Fruit fly (Drosophila melanogaster) whole organism, embryonic: Measurements from ENCODE around the gene CG10984.
A peak's percentile ranks its signal among the peaks of the same experiment; 100 is the strongest.

Experiments used
- Ada2b ChIP-seq: fragments of 200-800 bp; sonication (Bioruptor generic); IDR thresholded peaks from 2 replicates; pipeline ENCODE4 v1.3.6; 2022; ENCODE audit warnings: missing biosample characterization, missing genetic modification characterization
- Aef1 ChIP-seq: fragments of 200-800 bp; sonication (Bioruptor generic); IDR thresholded peaks from 3 replicates; pipeline ENCODE4 v1.3.6; 2022; ENCODE audit warnings: missing biosample characterization, missing genetic modification characterization
- Antp ChIP-seq: fragments of 200-800 bp; sonication (Bioruptor generic); optimal IDR thresholded peaks from 3 replicates; lab custom pipeline; 2016; ENCODE audit warnings: missing biosample characterization, missing genetic modification characterization
- B-H2 ChIP-seq: fragments of 200-800 bp; sonication (Bioruptor generic); optimal IDR thresholded peaks from 2 replicates; lab custom pipeline; 2018; ENCODE audit warnings: missing biosample characterization, mild to moderate bottlenecking, missing genetic modification characterization
- CG10321 ChIP-seq: fragments of 200-800 bp; sonication (Bioruptor generic); IDR thresholded peaks from 2 replicates; pipeline ENCODE4 v1.3.6; 2022; ENCODE audit warnings: missing biosample characterization, missing genetic modification characterization
- CG12769 ChIP-seq: fragments of 200-800 bp; sonication (Bioruptor generic); optimal IDR thresholded peaks from 2 replicates; lab custom pipeline; 2019; ENCODE audit warnings: missing biosample characterization, mild to moderate bottlenecking, missing genetic modification characterization, moderate library complexity
- CG12942 ChIP-seq: fragments of 200-800 bp; sonication (Bioruptor generic); optimal IDR thresholded peaks from 3 replicates; lab custom pipeline; 2016; ENCODE audit warnings: missing biosample characterization, missing genetic modification characterization
- CG13894 ChIP-seq: fragments of 200-800 bp; sonication (Bioruptor generic); optimal IDR thresholded peaks from 3 replicates; lab custom pipeline; 2018; ENCODE audit warnings: missing biosample characterization, mild to moderate bottlenecking, missing genetic modification characterization, moderate library complexity
- CG14710 ChIP-seq: fragments of 200-800 bp; sonication (Bioruptor generic); optimal IDR thresholded peaks from 3 replicates; lab custom pipeline; 2019; ENCODE audit warnings: missing biosample characterization, mild to moderate bottlenecking, missing genetic modification characterization, moderate library complexity
- CG17361 ChIP-seq: fragments of 200-800 bp; sonication (Bioruptor generic); IDR thresholded peaks from 3 replicates; pipeline ENCODE4 v1.3.6; 2022; ENCODE audit warnings: missing biosample characterization, missing genetic modification characterization
- CG17912 ChIP-seq: fragments of 200-800 bp; sonication (Bioruptor generic); optimal IDR thresholded peaks from 2 replicates; lab custom pipeline; 2018; ENCODE audit warnings: missing biosample characterization, mild to moderate bottlenecking, missing genetic modification characterization
- CG18011 ChIP-seq: fragments of 200-800 bp; sonication (Bioruptor generic); optimal IDR thresholded peaks from 2 replicates; lab custom pipeline; 2017; ENCODE audit warnings: missing biosample characterization, missing genetic modification characterization, mild to moderate bottlenecking, moderate library complexity, missing genotype
- CG18262 ChIP-seq: fragments of 200-800 bp; optimal IDR thresholded peaks from 3 replicates; lab custom pipeline; 2019; ENCODE audit warnings: missing biosample characterization, mild to moderate bottlenecking, missing genetic modification characterization, moderate library complexity
- CG18619 ChIP-seq: fragments of 200-800 bp; sonication (Bioruptor generic); optimal IDR thresholded peaks from 3 replicates; lab custom pipeline; 2017; ENCODE audit warnings: missing biosample characterization, mild to moderate bottlenecking, missing genetic modification characterization
- CG3281 ChIP-seq: fragments of 200-800 bp; sonication (Bioruptor generic); optimal IDR thresholded peaks from 3 replicates; lab custom pipeline; 2017; ENCODE audit warnings: missing biosample characterization, mild to moderate bottlenecking, missing genetic modification characterization
- CG4820 ChIP-seq: fragments of 200-800 bp; sonication (Bioruptor generic); optimal IDR thresholded peaks from 3 replicates; lab custom pipeline; 2016; ENCODE audit warnings: missing biosample characterization, missing genetic modification characterization
- CG6175 ChIP-seq: fragments of 200-800 bp; sonication (Bioruptor generic); IDR thresholded peaks from 3 replicates; pipeline ENCODE4 v1.3.6; 2022; ENCODE audit warnings: missing biosample characterization, missing genetic modification characterization
- CG6654 ChIP-seq: fragments of 200-800 bp; sonication (Bioruptor generic); optimal IDR thresholded peaks from 2 replicates; lab custom pipeline; 2017; ENCODE audit warnings: missing biosample characterization, mild to moderate bottlenecking, missing genetic modification characterization
- CG6813 ChIP-seq: fragments of 200-800 bp; sonication (Bioruptor generic); optimal IDR thresholded peaks from 2 replicates; lab custom pipeline; 2017; ENCODE audit warnings: missing biosample characterization, missing genetic modification characterization, mild to moderate bottlenecking, moderate library complexity, missing genetic modification reagents
- CG7271 ChIP-seq: fragments of 200-800 bp; sonication (Bioruptor generic); optimal IDR thresholded peaks from 2 replicates; lab custom pipeline; 2018; ENCODE audit warnings: missing biosample characterization, mild to moderate bottlenecking, missing genetic modification characterization, moderate library complexity
- CG8359 ChIP-seq: fragments of 200-800 bp; sonication (Bioruptor generic); optimal IDR thresholded peaks from 2 replicates; lab custom pipeline; 2017; ENCODE audit warnings: missing biosample characterization, mild to moderate bottlenecking, missing genetic modification characterization, borderline replicate concordance
- D19A ChIP-seq: fragments of 200-800 bp; optimal IDR thresholded peaks from 3 replicates; lab custom pipeline; 2019; ENCODE audit warnings: missing biosample characterization, mild to moderate bottlenecking, missing genetic modification characterization, moderate library complexity
- ERR ChIP-seq: fragments of 200-800 bp; sonication (Bioruptor generic); optimal IDR thresholded peaks from 2 replicates; lab custom pipeline; 2016; ENCODE audit warnings: missing biosample characterization, missing genetic modification characterization
- Hand ChIP-seq: fragments of 200-800 bp; sonication (Bioruptor generic); optimal IDR thresholded peaks from 2 replicates; lab custom pipeline; 2017; ENCODE audit warnings: mild to moderate bottlenecking, missing biosample characterization, missing genetic modification reagents, missing genetic modification characterization
- NC2β ChIP-seq: fragments of 200-800 bp; sonication (Bioruptor generic); optimal IDR thresholded peaks from 2 replicates; lab custom pipeline; 2016; ENCODE audit warnings: missing biosample characterization, missing genetic modification characterization
- NFAT ChIP-seq: fragments of 200-800 bp; sonication (Bioruptor generic); IDR thresholded peaks from 2 replicates; pipeline ENCODE4 v1.3.6; 2022; ENCODE audit warnings: missing biosample characterization, missing genetic modification characterization
- Scr ChIP-seq: fragments of 200-800 bp; sonication (Bioruptor generic); IDR thresholded peaks from 2 replicates; pipeline ENCODE4 v1.3.6; 2022; ENCODE audit warnings: missing biosample characterization, missing genetic modification characterization; ENCODE audit not compliant: partially characterized antibody
- Sin3A ChIP-seq: fragments of >200 bp; optimal IDR thresholded peaks from 2 replicates; lab custom pipeline; 2018
- Sox100B ChIP-seq: fragments of 200-800 bp; sonication (Bioruptor generic); optimal IDR thresholded peaks from 3 replicates; lab custom pipeline; 2018; ENCODE audit warnings: missing biosample characterization, mild to moderate bottlenecking, missing genetic modification characterization
- Usf ChIP-seq: fragments of 200-800 bp; sonication (Bioruptor generic); optimal IDR thresholded peaks from 2 replicates; lab custom pipeline; 2017; ENCODE audit warnings: missing genotype, missing biosample characterization, missing genetic modification characterization
- Xbp1 ChIP-seq: fragments of 200-800 bp; sonication (Bioruptor generic); optimal IDR thresholded peaks from 3 replicates; lab custom pipeline; 2016; ENCODE audit warnings: missing biosample characterization, mild to moderate bottlenecking, missing genetic modification characterization
- ap ChIP-seq: fragments of 200-800 bp; sonication (Bioruptor generic); IDR thresholded peaks from 2 replicates; pipeline ENCODE4 v1.3.6; 2022; ENCODE audit warnings: missing biosample characterization, missing genetic modification characterization
- ato ChIP-seq: fragments of 200-800 bp; sonication (Bioruptor generic); IDR thresholded peaks from 2 replicates; pipeline ENCODE4 v1.3.6; 2022; ENCODE audit warnings: missing biosample characterization, missing genetic modification characterization; ENCODE audit not compliant: partially characterized antibody
- bigmax ChIP-seq: fragments of 200-800 bp; sonication (Bioruptor generic); optimal IDR thresholded peaks from 2 replicates; lab custom pipeline; 2018; ENCODE audit warnings: missing biosample characterization, mild to moderate bottlenecking, missing genetic modification characterization
- cg ChIP-seq: fragments of 200-800 bp; sonication (Bioruptor generic); optimal IDR thresholded peaks from 3 replicates; lab custom pipeline; 2019; ENCODE audit warnings: missing biosample characterization, mild to moderate bottlenecking, missing genetic modification characterization, moderate library complexity
- crc ChIP-seq: fragments of 200-800 bp; sonication (Bioruptor generic); optimal IDR thresholded peaks from 2 replicates; lab custom pipeline; 2016; ENCODE audit warnings: missing biosample characterization, missing genetic modification characterization
- cwo ChIP-seq: fragments of 200-800 bp; sonication (Bioruptor generic); optimal IDR thresholded peaks from 3 replicates; lab custom pipeline; 2017; ENCODE audit warnings: missing biosample characterization, missing genetic modification characterization, mild to moderate bottlenecking, moderate library complexity, missing genetic modification reagents
- dmrt11E ChIP-seq: fragments of 200-800 bp; sonication (Bioruptor generic); optimal IDR thresholded peaks from 3 replicates; lab custom pipeline; 2018; ENCODE audit warnings: missing biosample characterization, mild to moderate bottlenecking, missing genetic modification characterization, moderate library complexity
- eve ChIP-seq, 2 experiments: fragments of >200 bp; optimal IDR thresholded peaks; 2 replicates each; lab custom pipeline; 2017; ENCODE audit warnings: missing biosample characterization in 2 of 2, missing genetic modification characterization in 2 of 2
- ftz-f1 ChIP-seq: fragments of 200-800 bp; sonication (Bioruptor generic); optimal IDR thresholded peaks from 2 replicates; lab custom pipeline; 2016; ENCODE audit warnings: missing biosample characterization, missing genetic modification characterization
- insv ChIP-seq, 2 experiments: fragments of 200-800 bp; sonication (Bioruptor generic); optimal IDR thresholded peaks; 3 replicates each; lab custom pipeline; 2016 to 2018; ENCODE audit warnings: missing biosample characterization in 2 of 2, missing genetic modification characterization in 2 of 2
- kah ChIP-seq: fragments of 200-800 bp; sonication (Bioruptor generic); optimal IDR thresholded peaks from 2 replicates; lab custom pipeline; 2018; ENCODE audit warnings: missing biosample characterization, mild to moderate bottlenecking, missing genetic modification characterization
- knrl ChIP-seq: fragments of 200-800 bp; sonication (Bioruptor generic); IDR thresholded peaks from 3 replicates; pipeline ENCODE4 v1.3.6; 2022; ENCODE audit warnings: missing biosample characterization, missing genetic modification characterization; ENCODE audit not compliant: partially characterized antibody
- mld ChIP-seq: fragments of 200-800 bp; sonication (Bioruptor generic); IDR thresholded peaks from 3 replicates; pipeline ENCODE4 v1.3.6; 2022; ENCODE audit warnings: missing biosample characterization, missing genetic modification characterization; ENCODE audit not compliant: partially characterized antibody
- nerfin-1 ChIP-seq: fragments of 200-800 bp; sonication (Bioruptor generic); optimal IDR thresholded peaks from 3 replicates; lab custom pipeline; 2019; ENCODE audit warnings: missing biosample characterization, mild to moderate bottlenecking, missing genetic modification characterization, moderate library complexity
- nmo ChIP-seq: fragments of 200-800 bp; sonication (Bioruptor generic); optimal IDR thresholded peaks from 2 replicates; lab custom pipeline; 2018; ENCODE audit warnings: missing biosample characterization, mild to moderate bottlenecking, missing genetic modification characterization, moderate library complexity
- pnt ChIP-seq: fragments of 200-800 bp; sonication (Bioruptor generic); optimal IDR thresholded peaks from 3 replicates; lab custom pipeline; 2016; ENCODE audit warnings: missing biosample characterization, missing genetic modification characterization
- psq ChIP-seq: fragments of 200-800 bp; sonication (Bioruptor generic); optimal IDR thresholded peaks from 2 replicates; lab custom pipeline; 2017; ENCODE audit warnings: missing biosample characterization, missing genetic modification characterization
- run ChIP-seq: fragments of 200-800 bp; sonication (Bioruptor generic); optimal IDR thresholded peaks from 3 replicates; lab custom pipeline; 2018; ENCODE audit warnings: missing biosample characterization, mild to moderate bottlenecking, missing genetic modification characterization
- salm ChIP-seq: fragments of 200-800 bp; sonication (Bioruptor generic); optimal IDR thresholded peaks from 2 replicates; lab custom pipeline; 2018; ENCODE audit warnings: missing biosample characterization, mild to moderate bottlenecking, missing genetic modification characterization
- usp ChIP-seq: fragments of >200 bp; optimal IDR thresholded peaks from 2 replicates; lab custom pipeline; 2017; ENCODE audit warnings: missing biosample characterization, missing genetic modification characterization

The CG10984 gene

dm6 chr3L:12717621-12718020, 32.3 kb upstream of the CG10984 start (continued):
- TF ChIP-seq CG3281 (GFP tag; lab: Kevin White, UChicago) (no peak), CG7271 (tag; lab: Kevin White, UChicago) (no peak), cg (GFP tag; lab: Kevin White, UChicago) (no peak), usp (no peak), CG6654 (peak; percentile 26), CG6175 (GFP tag; lab: Robert Waterston, UW) (no peak), ftz-f1 (GFP tag; lab: Kevin White, UChicago) (no peak), CG13894 (tag; lab: Kevin White, UChicago) (no peak), CG17912 (GFP tag; lab: Kevin White, UChicago) (no peak), Xbp1 (GFP tag; lab: Kevin White, UChicago) (no peak), knrl (GFP tag; lab: Robert Waterston, UW) (no peak), NFAT (no peak), CG12769 (no peak), CG17361 (peak; percentile 59; the same call in 2 of the 3 replicates), pnt (GFP tag; lab: Kevin White, UChicago) (no peak), ap (GFP tag; lab: Robert Waterston, UW) (no peak), CG4820 (GFP tag; lab: Kevin White, UChicago) (peak; percentile 9), run (tag; lab: Kevin White, UChicago) (no peak), CG14710 (tag; lab: Kevin White, UChicago) (peak; percentile 51), cwo (GFP tag; lab: Kevin White, UChicago) (no peak), bigmax (GFP tag; lab: Kevin White, UChicago) (no peak), mld (no peak), Antp (GFP tag; lab: Kevin White, UChicago) (no peak), Ada2b (no peak), CG18262 (tag; lab: Kevin White, UChicago) (peak; percentile 58), Aef1 (GFP tag; lab: Robert Waterston, UW) (no peak), CG12942 (GFP tag; lab: Kevin White, UChicago) (no peak), CG6813 (no peak), psq (GFP tag; lab: Kevin White, UChicago) (no peak), kah (GFP tag; lab: Kevin White, UChicago) (no peak), B-H2 (no peak), CG18011 (no peak), insv (GFP tag; optimal IDR thresholded peaks at IDR 0.05; lab: Kevin White, UChicago) (no peak), CG10321 (GFP tag; lab: Robert Waterston, UW) (no peak), eve (GFP tag; optimal IDR thresholded peaks at IDR 0.05; lab: Kevin White, UChicago) (no peak), crc (no peak), nmo (GFP tag; lab: Kevin White, UChicago) (peak; percentile 33), Scr (GFP tag; lab: Robert Waterston, UW) (no peak), D19A (tag; lab: Kevin White, UChicago) (peak; percentile 49), Hand (no peak), Sin3A (no peak), ato (GFP tag; lab: Robert Waterston, UW) (no peak), CG18619 (GFP tag; lab: Kevin White, UChicago) (no peak), NC2β (no peak), nerfin-1 (no peak), CG8359 (GFP tag; lab: Kevin White, UChicago) (no peak), ERR (no peak), salm (no peak), dmrt11E (tag; lab: Kevin White, UChicago) (peak; percentile 43), Sox100B (GFP tag; lab: Kevin White, UChicago) (peak; percentile 60), Usf (GFP tag; lab: Kevin White, UChicago) (no peak)
